Fruit fly (Drosophila melanogaster): ENCODE measurements around the gene sn.

sn gene

dm6 chrX:7975516-7976257 is 11.9 kb downstream of the sn start (continued):
- TF ChIP-seq Camta (GFP tag; optimal IDR thresholded peaks at IDR 0.05) (no peak), usp (GFP tag; optimal IDR thresholded peaks at IDR 0.05) (no peak), CG11247 (GFP tag; IDR thresholded peaks at IDR 0.05) (no peak), Drgx (GFP tag; IDR thresholded peaks at IDR 0.05) (peak; percentile 35; the same call in 1 of the 2 replicates), slou (GFP tag; optimal IDR thresholded peaks at IDR 0.05) (no peak), H2.0 (GFP tag; IDR thresholded peaks at IDR 0.05) (peak; percentile 20; the same call in 1 of the 2 replicates), Optix (GFP tag; IDR thresholded peaks at IDR 0.05) (no peak), CG4707 (GFP tag; optimal IDR thresholded peaks at IDR 0.05) (no peak), Chrac-16 (GFP tag; optimal IDR thresholded peaks at IDR 0.05) (no peak), CG30403 (GFP tag; optimal IDR thresholded peaks at IDR 0.05) (peak; percentile 43), CG6272 (GFP tag; IDR thresholded peaks at IDR 0.05) (no peak), CG17612 (GFP tag; IDR thresholded peaks at IDR 0.05) (no peak), eyg (GFP tag; optimal IDR thresholded peaks at IDR 0.05) (no peak), ERR (GFP tag; optimal IDR thresholded peaks at IDR 0.05) (no peak), Usf (GFP tag; optimal IDR thresholded peaks at IDR 0.05) (no peak), CG12299 (tag; optimal IDR thresholded peaks at IDR 0.05) (no peak), grn (GFP tag; optimal IDR thresholded peaks at IDR 0.05) (no peak), exex (tag; optimal IDR thresholded peaks at IDR 0.05) (no peak), Atf6 (GFP tag; IDR thresholded peaks at IDR 0.05) (no peak), corto (GFP tag; optimal IDR thresholded peaks at IDR 0.05) (no peak), CG1832 (GFP tag; optimal IDR thresholded peaks at IDR 0.05) (no peak), Ets65A (GFP tag) (peak; percentile 92), CG4328 (GFP tag; optimal IDR thresholded peaks at IDR 0.05) (no peak), Xbp1 (GFP tag; optimal IDR thresholded peaks at IDR 0.05) (peak; percentile 18), CG13894 (tag; optimal IDR thresholded peaks at IDR 0.05) (no peak), Bdp1 (GFP tag; optimal IDR thresholded peaks at IDR 0.05) (no peak), CG2129 (GFP tag; IDR thresholded peaks at IDR 0.05; ENCODE audit: partially characterized antibody) (no peak), sima (GFP tag; optimal IDR thresholded peaks at IDR 0.05) (no peak), CG13775 (GFP tag; optimal IDR thresholded peaks at IDR 0.05) (no peak), chif (GFP tag; optimal IDR thresholded peaks at IDR 0.05) (peak in 1 of 2 experiments; percentile 31), CG18262 (tag; optimal IDR thresholded peaks at IDR 0.05) (peak; percentile 49), CG11560 (tag; IDR thresholded peaks at IDR 0.05) (no peak), CG10959 (GFP tag; IDR thresholded peaks at IDR 0.05) (no peak), CG6791 (GFP tag; IDR thresholded peaks at IDR 0.05; ENCODE audit: partially characterized antibody) (no peak), tup (GFP tag; optimal IDR thresholded peaks at IDR 0.05) (no peak), CG10979 (tag; optimal IDR thresholded peaks at IDR 0.05) (peak; percentile 49), CG13287 (GFP tag; IDR thresholded peaks at IDR 0.05; ENCODE audit: partially characterized antibody) (no peak), Fer2 (tag; optimal IDR thresholded peaks at IDR 0.05) (no peak), CG14860 (GFP tag; IDR thresholded peaks at IDR 0.05; ENCODE audit: partially characterized antibody) (no peak), CG4424 (GFP tag; optimal IDR thresholded peaks at IDR 0.05) (peak; percentile 14), CG34224 (GFP tag; IDR thresholded peaks at IDR 0.05; ENCODE audit: partially characterized antibody) (no peak), dpn (GFP tag; optimal IDR thresholded peaks at IDR 0.05) (peak in 1 of 2 experiments; percentile 38), CG2199 (GFP tag; IDR thresholded peaks at IDR 0.05) (no peak), eve (GFP tag; optimal IDR thresholded peaks at IDR 0.05) (peak in 1 of 2 experiments; percentile 48), Jarid2 (GFP tag; optimal IDR thresholded peaks at IDR 0.05) (no peak), oc (tag; optimal IDR thresholded peaks at IDR 0.05) (peak; percentile 63), chm (GFP tag; IDR thresholded peaks at IDR 0.05) (no peak), fd64A (GFP tag; optimal IDR thresholded peaks at IDR 0.05) (no peak), CG4360 (GFP tag; IDR thresholded peaks at IDR 0.05) (no peak), CG15011 (GFP tag; optimal IDR thresholded peaks at IDR 0.05) (no peak)

Data from whole organism, embryonic.